Worm (Caenorhabditis elegans) whole organism, L3 larva: ENCODE data around the gene F31E3.6.

ENCODE experiments used
- ZK546.5 ChIP-seq: sonication (generic microtip); optimal IDR thresholded peaks from 2 replicates; lab custom pipeline; 2017; ENCODE audit warnings: missing biosample characterization, missing genetic modification characterization
- ama-1 ChIP-seq: fragments of 150-350 bp; optimal IDR thresholded peaks from 2 replicates; lab custom pipeline; 2018
- ceh-16 ChIP-seq: sonication (generic microtip); optimal IDR thresholded peaks from 2 replicates; lab custom pipeline; 2017; ENCODE audit warnings: missing biosample characterization, missing genetic modification characterization
- ceh-28 ChIP-seq: fragments of 150-350 bp; optimal IDR thresholded peaks from 2 replicates; lab custom pipeline; 2014; ENCODE audit warnings: missing biosample characterization, missing genetic modification reagents, missing genetic modification characterization
- ceh-82 ChIP-seq: fragments of 150-350 bp; optimal IDR thresholded peaks from 2 replicates; lab custom pipeline; 2014; ENCODE audit warnings: missing biosample characterization, missing genetic modification characterization
- ceh-9 ChIP-seq: sonication (generic microtip); optimal IDR thresholded peaks from 2 replicates; lab custom pipeline; 2018; ENCODE audit warnings: missing biosample characterization, missing genetic modification characterization
- daf-12 ChIP-seq: fragments of 150-350 bp; optimal IDR thresholded peaks from 2 replicates; lab custom pipeline; 2014; ENCODE audit warnings: missing biosample characterization, missing genetic modification reagents, missing genetic modification characterization
- egl-27 ChIP-seq: sonication (generic microtip); optimal IDR thresholded peaks from 4 replicates; lab custom pipeline; 2017; ENCODE audit warnings: missing biosample characterization, missing genetic modification reagents, missing genetic modification characterization
- egl-5 ChIP-seq: fragments of 150-350 bp; optimal IDR thresholded peaks from 2 replicates; lab custom pipeline; 2017; ENCODE audit warnings: missing biosample characterization, missing genetic modification reagents, missing genetic modification characterization, inconsistent platforms
- elt-3 ChIP-seq, 3 experiments: fragments of 150-350 bp in 1 of 3; sonication (generic microtip) in 2 of 3; optimal IDR thresholded peaks; 2 replicates in 2 of 3; 4 replicates in 1 of 3; lab custom pipeline; 2014 to 2017; ENCODE audit warnings: missing biosample characterization in 3 of 3, missing genetic modification characterization in 3 of 3
- eor-1 ChIP-seq, 2 experiments: fragments of 150-350 bp; optimal IDR thresholded peaks; 2 replicates each; lab custom pipeline; 2014 to 2018; ENCODE audit warnings: missing biosample characterization in 2 of 2, missing genetic modification characterization in 2 of 2
- fkh-10 ChIP-seq: sonication (generic microtip); optimal IDR thresholded peaks from 2 replicates; lab custom pipeline; 2017; ENCODE audit warnings: missing biosample characterization, missing genetic modification reagents, missing genetic modification characterization
- fkh-2 ChIP-seq: fragments of 150-350 bp; optimal IDR thresholded peaks from 2 replicates; lab custom pipeline; 2014; ENCODE audit warnings: missing biosample characterization, missing genetic modification reagents, missing genetic modification characterization
- fos-1 ChIP-seq: fragments of 150-350 bp; optimal IDR thresholded peaks from 2 replicates; lab custom pipeline; 2014; ENCODE audit warnings: missing biosample characterization, missing genetic modification characterization
- hmg-11 ChIP-seq: sonication (generic microtip); optimal IDR thresholded peaks from 2 replicates; lab custom pipeline; 2016; ENCODE audit warnings: missing genetic modification characterization, missing compliant biosample characterization
- jun-1 ChIP-seq: fragments of 150-350 bp; optimal IDR thresholded peaks from 2 replicates; lab custom pipeline; 2014; ENCODE audit warnings: missing biosample characterization, missing genetic modification reagents, missing genetic modification characterization
- lin-15B ChIP-seq: fragments of 150-350 bp; optimal IDR thresholded peaks from 2 replicates; lab custom pipeline; 2014; ENCODE audit warnings: missing biosample characterization, missing genetic modification characterization
- lsy-12 ChIP-seq: sonication (generic microtip); optimal IDR thresholded peaks from 2 replicates; lab custom pipeline; 2016; ENCODE audit warnings: mild to moderate bottlenecking, missing genetic modification characterization, missing compliant biosample characterization
- mdl-1 ChIP-seq: fragments of 150-350 bp; optimal IDR thresholded peaks from 2 replicates; lab custom pipeline; 2014; ENCODE audit warnings: missing biosample characterization, missing genetic modification characterization
- mml-1 ChIP-seq: fragments of 150-350 bp; sonication (generic microtip); optimal IDR thresholded peaks from 3 replicates; lab custom pipeline; 2014; ENCODE audit warnings: missing biosample characterization, missing genetic modification characterization
- nfya-1 ChIP-seq: sonication (generic microtip); optimal IDR thresholded peaks from 2 replicates; lab custom pipeline; 2017; ENCODE audit warnings: missing genetic modification characterization, mild to moderate bottlenecking, missing compliant biosample characterization, antibody characterized with exemption, moderate library complexity; ENCODE audit not compliant: insufficient read depth
- nhr-11 ChIP-seq: fragments of 150-350 bp; optimal IDR thresholded peaks from 2 replicates; lab custom pipeline; 2014; ENCODE audit warnings: missing biosample characterization, missing genetic modification characterization
- nhr-12 ChIP-seq: fragments of 150-350 bp; optimal IDR thresholded peaks from 2 replicates; lab custom pipeline; 2014; ENCODE audit warnings: missing biosample characterization, missing genetic modification characterization
- nhr-237 ChIP-seq: fragments of 150-350 bp; optimal IDR thresholded peaks from 2 replicates; lab custom pipeline; 2014; ENCODE audit warnings: missing biosample characterization, missing genetic modification characterization
- nhr-43 ChIP-seq: sonication (generic microtip); optimal IDR thresholded peaks from 2 replicates; lab custom pipeline; 2016; ENCODE audit warnings: mild to moderate bottlenecking, missing genetic modification characterization, missing compliant biosample characterization; ENCODE audit not compliant: poor library complexity, severe bottlenecking
- nhr-67 ChIP-seq: fragments of 150-350 bp; optimal IDR thresholded peaks from 2 replicates; lab custom pipeline; 2014; ENCODE audit warnings: missing biosample characterization, missing genetic modification characterization
- nhr-76 ChIP-seq: fragments of 150-350 bp; sonication (generic microtip); optimal IDR thresholded peaks from 5 replicates; lab custom pipeline; 2014; ENCODE audit warnings: missing biosample characterization, missing genetic modification characterization
- pha-4 ChIP-seq: fragments of 150-350 bp; optimal IDR thresholded peaks from 2 replicates; lab custom pipeline; 2014; ENCODE audit warnings: missing biosample characterization, missing genetic modification reagents, missing genetic modification characterization
- pqm-1 ChIP-seq: fragments of 150-350 bp; optimal IDR thresholded peaks from 2 replicates; lab custom pipeline; 2017; ENCODE audit warnings: missing biosample characterization, missing genetic modification characterization, inconsistent platforms
- sea-2 ChIP-seq: fragments of 150-350 bp; sonication (generic microtip); optimal IDR thresholded peaks from 4 replicates; lab custom pipeline; 2014; ENCODE audit warnings: missing biosample characterization, missing genetic modification reagents, missing genetic modification characterization
- skn-1 ChIP-seq: fragments of 150-350 bp; optimal IDR thresholded peaks from 2 replicates; lab custom pipeline; 2014; ENCODE audit warnings: missing biosample characterization, missing genetic modification characterization
- snpc-4 ChIP-seq: fragments of 150-350 bp; optimal IDR thresholded peaks from 2 replicates; lab custom pipeline; 2014; ENCODE audit warnings: missing biosample characterization, missing genetic modification characterization
- tbx-2 ChIP-seq: sonication (generic microtip); optimal IDR thresholded peaks from 2 replicates; lab custom pipeline; 2016; ENCODE audit warnings: mild to moderate bottlenecking, missing genetic modification characterization, missing compliant biosample characterization
- unc-62 ChIP-seq: fragments of 150-350 bp; sonication (generic microtip); optimal IDR thresholded peaks from 4 replicates; lab custom pipeline; 2014; ENCODE audit warnings: missing biosample characterization, missing genetic modification reagents, missing genetic modification characterization
- zag-1 ChIP-seq: fragments of 150-350 bp; optimal IDR thresholded peaks from 2 replicates; lab custom pipeline; 2014; ENCODE audit warnings: missing biosample characterization, missing genetic modification characterization
- ztf-11 ChIP-seq: fragments of 150-350 bp; optimal IDR thresholded peaks from 2 replicates; lab custom pipeline; 2014; ENCODE audit warnings: missing biosample characterization, missing genetic modification characterization

The F31E3.6 gene

DNA sequence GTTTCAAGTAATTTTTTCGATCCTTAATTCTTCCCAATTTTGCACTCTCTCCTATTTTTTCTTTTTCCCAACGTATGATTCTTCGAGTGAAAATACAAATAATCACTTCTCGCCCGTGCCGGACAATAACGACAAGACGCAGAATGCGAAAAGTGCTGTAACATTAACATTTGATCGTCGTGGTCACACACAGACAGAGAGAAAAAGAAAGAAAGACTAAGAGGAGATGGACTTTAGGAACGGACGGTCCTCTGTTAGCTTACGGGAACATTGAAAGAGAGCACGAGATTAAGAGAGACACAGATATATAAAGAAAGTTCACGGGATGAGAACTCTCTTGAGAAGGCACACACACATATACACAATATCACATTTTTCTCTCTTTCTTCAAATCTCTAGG lies 34.0 kb upstream of the F31E3.6 start:
- TF ChIP-seq unc-62 (no peak), lin-15B (tag; lab: Kevin White, UChicago) (peak; percentile 16), pha-4 (tag; lab: Kevin White, UChicago) (peak; percentile 78)
- TF ChIP-seq, all 47 proteins: peak for 2

DNA sequence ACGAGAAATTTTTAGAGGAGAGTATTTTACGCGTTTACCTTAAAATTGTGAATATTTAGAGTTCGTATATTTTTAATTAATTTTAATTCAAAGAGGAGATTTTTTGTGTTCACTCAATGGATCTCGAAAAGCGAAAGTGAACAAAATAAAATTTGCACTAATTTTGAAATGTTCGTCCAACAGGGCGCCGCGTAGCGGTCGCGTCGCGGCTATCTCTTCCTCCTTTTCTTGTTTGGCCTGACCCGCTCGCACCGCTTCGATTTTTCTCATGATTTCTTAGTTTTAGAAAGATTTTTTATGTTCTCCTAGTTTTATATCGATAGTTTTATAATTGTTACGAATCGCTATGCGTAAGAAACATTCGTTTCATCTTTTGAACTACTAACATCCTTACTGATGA lies 30.4 kb upstream of the F31E3.6 start:
- TF ChIP-seq tbx-2 (no peak), ama-1 (lab: Kevin White, UChicago) (peak; percentile 7), ceh-9 (tag; lab: Kevin White, UChicago) (no peak), snpc-4 (tag; lab: Kevin White, UChicago) (no peak), nfya-1 (tag; lab: Kevin White, UChicago) (peak; percentile 51), ZK546.5 (tag; lab: Kevin White, UChicago) (no peak), sea-2 (GFP tag; lab: Kevin White, UChicago) (no peak), hmg-11 (tag; lab: Kevin White, UChicago) (peak; percentile 29), fos-1 (tag; lab: Kevin White, UChicago) (no peak)

ce11 chrIII:6953373-6953772 lies 28.5 kb upstream of the F31E3.6 start:
- no peak for TF ChIP-seq unc-62
- TF ChIP-seq ama-1 (lab: Kevin White, UChicago) = no peak
- TF ChIP-seq elt-3 (tag; optimal IDR thresholded peaks at IDR 0.05; lab: Kevin White, UChicago) = no peak
- no peak for TF ChIP-seq ceh-16 (tag; lab: Kevin White, UChicago)
- no peak for TF ChIP-seq ceh-82
- no peak for TF ChIP-seq daf-12 (tag; lab: Kevin White, UChicago)
- no peak for TF ChIP-seq ceh-9 (tag; lab: Kevin White, UChicago)
- no peak for TF ChIP-seq egl-27 (tag; lab: Kevin White, UChicago)
- no peak for TF ChIP-seq nhr-43 (tag; lab: Kevin White, UChicago)
- no peak for TF ChIP-seq fkh-2 (tag; lab: Kevin White, UChicago)
- no peak for TF ChIP-seq hmg-11 (tag; lab: Kevin White, UChicago)
- TF ChIP-seq zag-1 (tag; lab: Kevin White, UChicago) = no peak

ce11 chrIII:6953978-6954377 lies 27.9 kb upstream of the F31E3.6 start:
- TF ChIP-seq lin-15B (tag; lab: Kevin White, UChicago) (no peak), egl-5 (tag; lab: Kevin White, UChicago) (no peak), unc-62 (no peak), fkh-10 (GFP tag; lab: Kevin White, UChicago) (no peak), skn-1 (tag; lab: Kevin White, UChicago) (no peak), hmg-11 (tag; lab: Kevin White, UChicago) (no peak), ceh-16 (tag; lab: Kevin White, UChicago) (no peak), ceh-82 (no peak), ceh-9 (tag; lab: Kevin White, UChicago) (no peak), nhr-237 (tag; lab: Kevin White, UChicago) (no peak), lsy-12 (tag; lab: Kevin White, UChicago) (no peak), ceh-28 (tag; lab: Kevin White, UChicago) (no peak), nhr-76 (tag; lab: Kevin White, UChicago) (no peak)
- TF ChIP-seq, all 47 proteins: peak for 0

DNA sequence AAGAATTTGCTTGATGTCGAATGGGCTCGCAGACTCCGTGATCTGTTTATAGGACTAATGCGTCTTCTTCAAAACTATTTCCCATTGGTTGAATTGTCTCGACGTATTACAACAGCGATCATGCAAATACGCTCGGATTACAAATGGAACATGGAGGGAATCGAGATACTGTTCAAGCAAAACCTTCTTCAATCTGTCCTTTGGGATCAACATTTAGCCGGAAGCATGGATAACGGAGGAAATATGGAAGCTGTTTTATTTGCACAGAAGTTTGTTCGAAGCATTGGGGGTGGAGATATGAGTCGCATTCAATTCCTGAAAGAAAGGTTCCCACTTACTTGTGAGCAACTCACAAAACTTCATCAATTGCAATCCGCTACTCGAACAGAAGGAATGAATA lies 26.1 kb upstream of the F31E3.6 start:
- TF ChIP-seq lsy-12 (tag; lab: Kevin White, UChicago) (no peak), unc-62 (no peak), ceh-9 (tag; lab: Kevin White, UChicago) (no peak), pqm-1 (no peak), egl-5 (tag; lab: Kevin White, UChicago) (no peak), nhr-12 (no peak), eor-1 (tag; optimal IDR thresholded peaks at IDR 0.05; lab: Kevin White, UChicago) (no peak), nhr-237 (tag; lab: Kevin White, UChicago) (no peak), nhr-67 (tag; lab: Kevin White, UChicago) (no peak), mml-1 (tag; lab: Kevin White, UChicago) (no peak), ceh-16 (tag; lab: Kevin White, UChicago) (no peak), lin-15B (tag; lab: Kevin White, UChicago) (no peak), ama-1 (lab: Kevin White, UChicago) (no peak), ztf-11 (tag; lab: Kevin White, UChicago) (no peak), mdl-1 (tag; lab: Kevin White, UChicago) (no peak), nhr-76 (tag; lab: Kevin White, UChicago) (no peak), daf-12 (tag; lab: Kevin White, UChicago) (no peak), jun-1 (tag; lab: Kevin White, UChicago) (no peak), nhr-11 (no peak)
